Worm (Caenorhabditis elegans): ENCODE measurements around the gene F33A8.4.

F33A8.4 gene

ce11 chrII:11094431-11094830 lies 45.6 kb upstream of the F33A8.4 start:
- peak in 1 of 2 experiments; percentile 26 for TF ChIP-seq unc-62 (GFP tag; optimal IDR thresholded peaks at IDR 0.05 in 1 of 2)
- no peak for TF ChIP-seq unc-62 (tag; optimal IDR thresholded peaks at IDR 0.05)
- no peak for TF ChIP-seq ZK546.5 (tag; optimal IDR thresholded peaks at IDR 0.05)
- TF ChIP-seq aha-1 (tag), result peak; percentile 15

DNA sequence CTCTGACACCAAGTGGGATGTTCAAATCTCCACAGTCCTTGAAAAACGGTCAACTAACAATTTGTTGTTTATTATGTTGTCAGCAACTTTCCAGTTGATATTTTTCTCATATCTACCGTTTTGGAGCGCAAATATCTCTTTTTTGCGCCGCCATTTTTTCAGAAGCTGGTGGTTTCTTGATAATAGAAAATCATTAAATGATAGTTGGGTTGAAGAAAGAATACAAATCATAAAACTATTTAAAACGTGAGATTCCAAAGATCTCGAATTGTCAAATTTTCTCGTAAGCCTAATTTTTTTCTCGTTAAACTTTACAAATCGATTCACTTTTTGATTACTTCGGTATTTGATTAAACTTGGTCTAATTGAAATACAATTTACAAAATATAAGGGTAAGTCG lies 43.6 kb upstream of the F33A8.4 start, which contains the start of gene rpl-42:
Gene rpl-42, plus strand, starts transcription at position 301 of the 400 bp plus-strand sequence.
- no peak for TF ChIP-seq spr-1 (tag; optimal IDR thresholded peaks at IDR 0.05)
- TF ChIP-seq zfp-3 (GFP tag; conservative IDR thresholded peaks at IDR 0.05), result no peak
- no peak for TF ChIP-seq nhr-77 (tag; optimal IDR thresholded peaks at IDR 0.05)
- no peak for TF ChIP-seq skn-1 (tag; optimal IDR thresholded peaks at IDR 0.05)
- TF ChIP-seq F10B5.3 (tag; optimal IDR thresholded peaks at IDR 0.05), result no peak
- TF ChIP-seq ceh-32 (tag; optimal IDR thresholded peaks at IDR 0.05; ENCODE audit: poor library complexity), result no peak
- TF ChIP-seq mdt-29 (GFP tag; IDR thresholded peaks at IDR 0.05), result no peak
- TF ChIP-seq dmd-6 (GFP tag; IDR thresholded peaks at IDR 0.05), result no peak
- TF ChIP-seq zip-2 (tag; optimal IDR thresholded peaks at IDR 0.05), result no peak
- no peak for TF ChIP-seq vab-7 (GFP tag; IDR thresholded peaks at IDR 0.05)
- no peak for TF ChIP-seq sdz-12 (GFP tag; optimal IDR thresholded peaks at IDR 0.05)

ce11 chrII:11091577-11091976 lies 42.7 kb upstream of the F33A8.4 start:
- TF ChIP-seq pqm-1 (tag; optimal IDR thresholded peaks at IDR 0.05), result no peak
- peak; percentile 62 for TF ChIP-seq ces-1 (GFP tag; optimal IDR thresholded peaks at IDR 0.05)
- no peak for TF ChIP-seq daf-19 (GFP tag; conservative IDR thresholded peaks at IDR 0.05)
- TF ChIP-seq tag-97 (GFP tag; IDR thresholded peaks at IDR 0.05), result no peak

ce11 chrII:11089356-11089755 lies 40.5 kb upstream of the F33A8.4 start, which contains the start of gene unc-53:
unc-53 (minus strand) TSS chrII:11089456.
- TF ChIP-seq gei-8 (GFP tag; optimal IDR thresholded peaks at IDR 0.05), result no peak
- TF ChIP-seq zip-11 (GFP tag; IDR thresholded peaks at IDR 0.05), result no peak
- no peak for TF ChIP-seq lin-38 (GFP tag; IDR thresholded peaks at IDR 0.05)
- no peak for TF ChIP-seq zfp-3 (GFP tag; conservative IDR thresholded peaks at IDR 0.05)
- no peak for TF ChIP-seq nhr-237 (tag; optimal IDR thresholded peaks at IDR 0.05)
- no peak for TF ChIP-seq ceh-20 (GFP tag; IDR thresholded peaks at IDR 0.05)
- no peak for TF ChIP-seq unc-62 (GFP tag; optimal IDR thresholded peaks at IDR 0.05 in 1 of 2)
- no peak for TF ChIP-seq unc-62 (tag; optimal IDR thresholded peaks at IDR 0.05)
- TF ChIP-seq lin-1 (GFP tag; IDR thresholded peaks at IDR 0.05), result no peak
- TF ChIP-seq lir-3 (tag; optimal IDR thresholded peaks at IDR 0.05), result no peak
- no peak for TF ChIP-seq skn-1 (tag; optimal IDR thresholded peaks at IDR 0.05)
- no peak for TF ChIP-seq ama-1 (optimal IDR thresholded peaks at IDR 0.05)
- no peak for TF ChIP-seq ceh-32 (tag; optimal IDR thresholded peaks at IDR 0.05; ENCODE audit: poor library complexity)
- TF ChIP-seq mes-2 (tag; optimal IDR thresholded peaks at IDR 0.05; ENCODE audit: poor library complexity, severe bottlenecking), result no peak
- no peak for TF ChIP-seq lsy-2 (tag; optimal IDR thresholded peaks at IDR 0.05)
- no peak for TF ChIP-seq zag-1 (tag; optimal IDR thresholded peaks at IDR 0.05)

ce11 chrII:11088137-11088536 lies 39.3 kb upstream of the F33A8.4 start:
- TF ChIP-seq aha-1 (tag) (peak; percentile 64), F37D6.2 (tag; optimal IDR thresholded peaks at IDR 0.05) (no peak)

DNA sequence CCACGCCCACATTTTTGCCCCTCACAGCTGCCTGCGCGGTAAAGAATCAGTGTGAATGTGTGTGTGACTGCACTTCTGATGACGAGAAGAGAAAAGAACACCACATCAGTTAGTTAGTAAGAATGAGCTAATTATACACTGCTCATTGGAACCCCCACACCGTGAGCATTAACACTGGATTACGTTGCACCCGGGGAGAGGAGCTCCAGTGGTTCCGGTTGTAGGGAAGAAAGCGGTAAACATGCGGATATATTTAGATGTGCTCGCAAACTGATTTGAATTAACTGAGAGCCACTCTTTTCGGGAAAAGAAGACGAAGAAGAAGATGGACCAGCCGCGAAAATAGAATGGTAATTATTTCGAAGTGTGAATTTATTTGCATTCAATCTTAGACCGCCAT lies 37.9 kb upstream of the F33A8.4 start:
- TF ChIP-seq saeg-2 (GFP tag; IDR thresholded peaks at IDR 0.05) (no peak), pha-4 (GFP tag; IDR thresholded peaks at IDR 0.05) (no peak), pha-4 (tag; optimal IDR thresholded peaks at IDR 0.05) (no peak), ZK337.2 (GFP tag; IDR thresholded peaks at IDR 0.05) (no peak), madf-5 (GFP tag; IDR thresholded peaks at IDR 0.05) (no peak), unc-39 (tag; optimal IDR thresholded peaks at IDR 0.05) (no peak), mxl-2 (GFP tag; conservative IDR thresholded peaks at IDR 0.05) (no peak), jun-1 (tag; optimal IDR thresholded peaks at IDR 0.05) (no peak), tra-1 (GFP tag; IDR thresholded peaks at IDR 0.05) (no peak), skn-1 (tag; optimal IDR thresholded peaks at IDR 0.05) (no peak), mxl-3 (GFP tag; optimal IDR thresholded peaks at IDR 0.05) (no peak), rbr-2 (tag; optimal IDR thresholded peaks at IDR 0.05) (no peak), spr-1 (tag; optimal IDR thresholded peaks at IDR 0.05) (no peak), D1046.2 (GFP tag; IDR thresholded peaks at IDR 0.05) (no peak), ctbp-1 (GFP tag; IDR thresholded peaks at IDR 0.05) (no peak), lin-39 (tag; optimal IDR thresholded peaks at IDR 0.05) (no peak)
